Fruit fly (Drosophila melanogaster): Measurements from ENCODE around the gene Nep7.
A peak's percentile ranks its signal among the peaks of the same experiment; 100 is the strongest.

- no peak for TF ChIP-seq Gug (GFP tag; IDR thresholded peaks at IDR 0.05)
- TF ChIP-seq CG9139 (GFP tag; optimal IDR thresholded peaks at IDR 0.05), result peak; percentile 55
- TF ChIP-seq CG11902 (GFP tag; optimal IDR thresholded peaks at IDR 0.05), result no peak
- TF ChIP-seq Met (GFP tag; optimal IDR thresholded peaks at IDR 0.05), result peak; percentile 4
- TF ChIP-seq Hr4 (GFP tag; optimal IDR thresholded peaks at IDR 0.05), result no peak
- TF ChIP-seq CG3919 (GFP tag; optimal IDR thresholded peaks at IDR 0.05), result no peak
- TF ChIP-seq CG31627 (GFP tag; optimal IDR thresholded peaks at IDR 0.05), result no peak
These were observed 29.4 kb upstream of the Nep7 start, which contains the start of gene mino for dm6 chr3R:27925000-27925970.

Measured in whole organism, prepupa.